Fruit fly (Drosophila melanogaster) whole organism, prepupa: Measurements from ENCODE around the gene CG5787.

Experiments used
- CG11294 ChIP-seq: fragments of 200-800 bp; sonication (Bioruptor generic); IDR thresholded peaks from 2 replicates; pipeline ENCODE4 v1.3.6; 2022; ENCODE audit warnings: missing biosample characterization, missing genetic modification characterization
- CG11762 ChIP-seq: fragments of 200-800 bp; sonication (Bioruptor generic); optimal IDR thresholded peaks from 3 replicates; lab custom pipeline; 2016; ENCODE audit warnings: missing biosample characterization, missing genetic modification characterization; ENCODE audit not compliant: insufficient read depth
- CG15336 ChIP-seq: fragments of 200-800 bp; sonication (Bioruptor generic); IDR thresholded peaks from 2 replicates; pipeline ENCODE4 v1.3.6; 2022; ENCODE audit warnings: missing biosample characterization, missing genetic modification characterization
- CG1621 ChIP-seq: fragments of 200-800 bp; sonication (Bioruptor generic); optimal IDR thresholded peaks from 3 replicates; lab custom pipeline; 2018; ENCODE audit warnings: missing biosample characterization, mild to moderate bottlenecking, missing genetic modification characterization
- CG32006 ChIP-seq: fragments of 200-800 bp; sonication (Bioruptor generic); optimal IDR thresholded peaks from 3 replicates; lab custom pipeline; 2017; ENCODE audit warnings: missing biosample characterization, mild to moderate bottlenecking, missing genetic modification characterization
- CG3919 ChIP-seq: fragments of 200-800 bp; sonication (Bioruptor generic); optimal IDR thresholded peaks from 3 replicates; lab custom pipeline; 2016; ENCODE audit warnings: missing biosample characterization, missing genetic modification characterization
- CG6163 ChIP-seq: fragments of 200-800 bp; sonication (Bioruptor generic); IDR thresholded peaks from 3 replicates; pipeline ENCODE4 v1.3.6; 2022; ENCODE audit warnings: missing biosample characterization, missing genetic modification characterization
- CG6808 ChIP-seq: fragments of 200-800 bp; sonication (Bioruptor generic); optimal IDR thresholded peaks from 3 replicates; lab custom pipeline; 2017; ENCODE audit warnings: missing biosample characterization, missing genetic modification characterization, mild to moderate bottlenecking, moderate library complexity, missing genetic modification reagents
- CG7368 ChIP-seq: fragments of 200-800 bp; sonication (Bioruptor generic); optimal IDR thresholded peaks from 3 replicates; lab custom pipeline; 2016; ENCODE audit warnings: missing biosample characterization, missing genetic modification characterization
- CG8119 ChIP-seq: fragments of 200-800 bp; sonication (Bioruptor generic); IDR thresholded peaks from 3 replicates; pipeline ENCODE4 v1.3.6; 2022; ENCODE audit warnings: missing biosample characterization, missing genetic modification characterization
- CG8632 ChIP-seq: fragments of 200-800 bp; sonication (Bioruptor generic); optimal IDR thresholded peaks from 3 replicates; lab custom pipeline; 2016; ENCODE audit warnings: missing biosample characterization, missing genetic modification characterization
- Eip93F ChIP-seq: fragments of 200-800 bp; sonication (Bioruptor generic); optimal IDR thresholded peaks from 2 replicates; lab custom pipeline; 2016; ENCODE audit warnings: missing biosample characterization, mild to moderate bottlenecking, missing genetic modification characterization
- Ets96B ChIP-seq: fragments of 200-800 bp; optimal IDR thresholded peaks from 2 replicates; lab custom pipeline; 2019; ENCODE audit warnings: missing biosample characterization, mild to moderate bottlenecking, missing genetic modification characterization, moderate library complexity
- Gug ChIP-seq: fragments of 200-800 bp; sonication (Bioruptor generic); IDR thresholded peaks from 2 replicates; pipeline ENCODE4 v1.3.6; 2022; ENCODE audit warnings: missing biosample characterization, missing genetic modification characterization
- Hr38 ChIP-seq: sonication (Bioruptor generic); optimal IDR thresholded peaks from 2 replicates; lab custom pipeline; 2016; ENCODE audit warnings: missing biosample characterization, missing genetic modification characterization
- Hr39 ChIP-seq: fragments of 200-800 bp; sonication (Bioruptor generic); optimal IDR thresholded peaks from 2 replicates; lab custom pipeline; 2016; ENCODE audit warnings: missing biosample characterization, missing genetic modification characterization
- Hr4 ChIP-seq: fragments of 200-800 bp; sonication (Bioruptor generic); optimal IDR thresholded peaks from 3 replicates; lab custom pipeline; 2016; ENCODE audit warnings: missing biosample characterization, missing genetic modification characterization
- Lpt ChIP-seq: fragments of 200-800 bp; sonication (Bioruptor generic); optimal IDR thresholded peaks from 3 replicates; lab custom pipeline; 2016; ENCODE audit warnings: missing biosample characterization, missing genetic modification characterization
- OdsH ChIP-seq: fragments of 200-800 bp; sonication (Bioruptor generic); optimal IDR thresholded peaks from 3 replicates; lab custom pipeline; 2016; ENCODE audit warnings: missing biosample characterization, missing genetic modification characterization
- Smox ChIP-seq: fragments of 200-800 bp; sonication (Bioruptor generic); optimal IDR thresholded peaks from 3 replicates; lab custom pipeline; 2016; ENCODE audit warnings: missing biosample characterization, missing genetic modification characterization
- acj6 ChIP-seq: fragments of 200-800 bp; sonication (Bioruptor generic); optimal IDR thresholded peaks from 3 replicates; lab custom pipeline; 2016; ENCODE audit warnings: missing biosample characterization, missing genetic modification characterization
- dac ChIP-seq: fragments of 200-800 bp; sonication (Bioruptor generic); optimal IDR thresholded peaks from 2 replicates; lab custom pipeline; 2017; ENCODE audit warnings: missing biosample characterization, mild to moderate bottlenecking, missing genetic modification characterization
- eg ChIP-seq: fragments of 200-800 bp; sonication (Bioruptor generic); IDR thresholded peaks from 3 replicates; pipeline ENCODE4 v1.3.6; 2022; ENCODE audit warnings: missing biosample characterization, missing genetic modification characterization
- esn ChIP-seq: fragments of 200-800 bp; sonication (Bioruptor generic); optimal IDR thresholded peaks from 2 replicates; lab custom pipeline; 2016; ENCODE audit warnings: missing biosample characterization, mild to moderate bottlenecking, missing genetic modification characterization, moderate library complexity
- fd59A ChIP-seq: fragments of 200-800 bp; sonication (Bioruptor generic); optimal IDR thresholded peaks from 2 replicates; lab custom pipeline; 2017; ENCODE audit warnings: missing biosample characterization, mild to moderate bottlenecking, missing genetic modification characterization, missing genetic modification reagents
- net ChIP-seq: fragments of 200-800 bp; sonication (Bioruptor generic); optimal IDR thresholded peaks from 3 replicates; lab custom pipeline; 2016; ENCODE audit warnings: missing biosample characterization, missing genetic modification characterization
- pdm3 ChIP-seq: fragments of 200-800 bp; sonication (Bioruptor generic); optimal IDR thresholded peaks from 3 replicates; lab custom pipeline; 2016; ENCODE audit warnings: missing biosample characterization, missing genetic modification characterization
- salr ChIP-seq, 2 experiments: fragments of 200-800 bp; sonication (Bioruptor generic); optimal IDR thresholded peaks; 3 replicates each; lab custom pipeline; 2016 to 2018; ENCODE audit warnings: missing biosample characterization in 2 of 2, missing genetic modification characterization in 2 of 2, mild to moderate bottlenecking in 1 of 2
- spab ChIP-seq: fragments of 200-800 bp; sonication (Bioruptor generic); optimal IDR thresholded peaks from 2 replicates; lab custom pipeline; 2017; ENCODE audit warnings: missing biosample characterization, mild to moderate bottlenecking, missing genetic modification characterization, missing genetic modification reagents
- ss ChIP-seq, 2 experiments: fragments of 200-800 bp; sonication (Bioruptor generic); optimal IDR thresholded peaks; 2 replicates in 1 of 2; 3 replicates in 1 of 2; lab custom pipeline; 2017 to 2018; ENCODE audit warnings: mild to moderate bottlenecking in 2 of 2, missing biosample characterization in 2 of 2, missing genetic modification characterization in 2 of 2, moderate library complexity in 1 of 2
- svp ChIP-seq: fragments of 200-800 bp; sonication (Bioruptor generic); peaks from one replicate; lab custom pipeline; 2016; ENCODE audit warnings: missing biosample characterization, missing genetic modification characterization
- topi ChIP-seq: fragments of 200-800 bp; sonication (Bioruptor generic); optimal IDR thresholded peaks from 3 replicates; lab custom pipeline; 2016; ENCODE audit warnings: missing biosample characterization, missing genetic modification characterization
- vri ChIP-seq: fragments of 200-800 bp; sonication (Bioruptor generic); optimal IDR thresholded peaks from 3 replicates; lab custom pipeline; 2016; ENCODE audit warnings: missing biosample characterization, mild to moderate bottlenecking, missing genetic modification characterization

Gene CG5787

dm6 chr2L:12672296-12672695 is 40.5 kb downstream of the CG5787 start:
- no peak for TF ChIP-seq CG8632 (GFP tag; lab: Kevin White, UChicago)
- no peak for TF ChIP-seq Hr4 (GFP tag; lab: Kevin White, UChicago)
- TF ChIP-seq eg (GFP tag; lab: Robert Waterston, UW): no peak
- TF ChIP-seq Smox: no peak
- no peak for TF ChIP-seq acj6 (GFP tag; lab: Kevin White, UChicago)
- TF ChIP-seq OdsH: no peak
- TF ChIP-seq Hr38 (GFP tag; lab: Kevin White, UChicago): no peak
- no peak for TF ChIP-seq CG6163 (GFP tag; lab: Robert Waterston, UW)
- TF ChIP-seq vri (GFP tag; lab: Kevin White, UChicago): no peak
- no peak for TF ChIP-seq fd59A (GFP tag; lab: Kevin White, UChicago)
- TF ChIP-seq Eip93F: no peak
- TF ChIP-seq CG3919 (GFP tag; lab: Kevin White, UChicago): no peak
- TF ChIP-seq CG8119: no peak
- no peak for TF ChIP-seq Gug
- TF ChIP-seq CG7368 (GFP tag; lab: Kevin White, UChicago): no peak
- no peak for TF ChIP-seq spab (GFP tag; lab: Kevin White, UChicago)
- no peak for TF ChIP-seq ss (GFP tag; optimal IDR thresholded peaks at IDR 0.05; lab: Kevin White, UChicago)
- TF ChIP-seq CG15336 (GFP tag; lab: Robert Waterston, UW): no peak
- TF ChIP-seq pdm3 (GFP tag; lab: Kevin White, UChicago): no peak
- no peak for TF ChIP-seq CG1621 (tag; lab: Kevin White, UChicago)
- TF ChIP-seq, all 60 proteins: peak for 0

dm6 chr2L:12669614-12670013 is 43.1 kb downstream of the CG5787 start, which contains the start of gene Nepl7:
TSS of gene Nepl7 (minus strand) at chr2L:12669714.
- TF ChIP-seq esn (GFP tag; lab: Kevin White, UChicago): no peak
- no peak for TF ChIP-seq dac (GFP tag; lab: Kevin White, UChicago)
- TF ChIP-seq eg (GFP tag; lab: Robert Waterston, UW): no peak
- no peak for TF ChIP-seq pdm3 (GFP tag; lab: Kevin White, UChicago)
- TF ChIP-seq svp: no peak
- no peak for TF ChIP-seq CG11762
- no peak for TF ChIP-seq CG11294 (GFP tag; lab: Robert Waterston, UW)
- no peak for TF ChIP-seq Ets96B (tag; lab: Kevin White, UChicago)
- no peak for TF ChIP-seq CG32006 (GFP tag; lab: Kevin White, UChicago)
- no peak for TF ChIP-seq CG6808 (GFP tag; lab: Kevin White, UChicago)
- TF ChIP-seq Hr39 (GFP tag; lab: Kevin White, UChicago): no peak

dm6 chr2L:12666002-12666576 is 46.7 kb downstream of the CG5787 start:
- TF ChIP-seq topi (GFP tag; lab: Kevin White, UChicago) (no peak), Lpt (GFP tag; lab: Kevin White, UChicago) (no peak), net (no peak), fd59A (GFP tag; lab: Kevin White, UChicago) (no peak), CG15336 (GFP tag; lab: Robert Waterston, UW) (no peak), CG3919 (GFP tag; lab: Kevin White, UChicago) (no peak), salr (GFP tag; optimal IDR thresholded peaks at IDR 0.05; lab: Kevin White, UChicago) (no peak)
